Fruit fly (Drosophila melanogaster): ENCODE measurements around the gene tHMG2.

Gene tHMG2

dm6 chr3R:22492767-22493166, at the start of gene tHMG2:
TSS of gene tHMG2 (plus strand) at chr3R:22492953.
- TF ChIP-seq CG11762 (GFP tag; optimal IDR thresholded peaks at IDR 0.05; ENCODE audit: insufficient read depth) = no peak
- no peak for TF ChIP-seq CG6276 (GFP tag; optimal IDR thresholded peaks at IDR 0.05)
- no peak for TF ChIP-seq CG34406 (GFP tag; optimal IDR thresholded peaks at IDR 0.05)
- no peak for TF ChIP-seq net (GFP tag; optimal IDR thresholded peaks at IDR 0.05)
- no peak for TF ChIP-seq CG1621 (tag; optimal IDR thresholded peaks at IDR 0.05)
- TF ChIP-seq Eip93F (GFP tag; optimal IDR thresholded peaks at IDR 0.05) = no peak
- no peak for TF ChIP-seq salr (GFP tag; optimal IDR thresholded peaks at IDR 0.05)
- TF ChIP-seq CG3919 (GFP tag; optimal IDR thresholded peaks at IDR 0.05) = no peak
- TF ChIP-seq Sox15 (GFP tag; optimal IDR thresholded peaks at IDR 0.05) = no peak
- no peak for TF ChIP-seq CG8319 (GFP tag; optimal IDR thresholded peaks at IDR 0.05)
- no peak for TF ChIP-seq CG6792 (GFP tag; optimal IDR thresholded peaks at IDR 0.05)
- TF ChIP-seq achi (GFP tag; optimal IDR thresholded peaks at IDR 0.05) = no peak
- no peak for TF ChIP-seq fd85E (GFP tag; optimal IDR thresholded peaks at IDR 0.05)
- no peak for TF ChIP-seq CG31627 (GFP tag; optimal IDR thresholded peaks at IDR 0.05)
- no peak for TF ChIP-seq eg (GFP tag; IDR thresholded peaks at IDR 0.05)
- no peak for TF ChIP-seq Eip78C (GFP tag)

- no peak for TF ChIP-seq eg (GFP tag; IDR thresholded peaks at IDR 0.05)
- TF ChIP-seq Ets21C (GFP tag; optimal IDR thresholded peaks at IDR 0.05) = no peak
- no peak for TF ChIP-seq pdm3 (GFP tag; optimal IDR thresholded peaks at IDR 0.05)
- TF ChIP-seq Hr39 (GFP tag; optimal IDR thresholded peaks at IDR 0.05) = no peak
- TF ChIP-seq CG10631 (GFP tag; optimal IDR thresholded peaks at IDR 0.05) = no peak
- TF ChIP-seq CG6276 (GFP tag; optimal IDR thresholded peaks at IDR 0.05) = no peak
- no peak for TF ChIP-seq CG4318 (GFP tag; optimal IDR thresholded peaks at IDR 0.05)
- no peak for TF ChIP-seq Smox (GFP tag; optimal IDR thresholded peaks at IDR 0.05)
- no peak for TF ChIP-seq CG11294 (GFP tag; IDR thresholded peaks at IDR 0.05)
- TF ChIP-seq CG8119 (GFP tag; IDR thresholded peaks at IDR 0.05) = no peak
- TF ChIP-seq CG9139 (GFP tag; optimal IDR thresholded peaks at IDR 0.05) = no peak
- TF ChIP-seq CG11762 (GFP tag; optimal IDR thresholded peaks at IDR 0.05; ENCODE audit: insufficient read depth) = no peak
- no peak for TF ChIP-seq cyc (GFP tag; optimal IDR thresholded peaks at IDR 0.05)
- no peak for TF ChIP-seq CG6792 (GFP tag; optimal IDR thresholded peaks at IDR 0.05)
- no peak for TF ChIP-seq dac (GFP tag; optimal IDR thresholded peaks at IDR 0.05)
- no peak for TF ChIP-seq Eip75B (GFP tag; optimal IDR thresholded peaks at IDR 0.05)
- no peak for TF ChIP-seq CG15336 (GFP tag; IDR thresholded peaks at IDR 0.05)
- TF ChIP-seq CG16779 (tag; optimal IDR thresholded peaks at IDR 0.05) = no peak
- no peak for TF ChIP-seq CG32006 (GFP tag; optimal IDR thresholded peaks at IDR 0.05)
Measured at dm6 chr3R:22446493-22446892, 46.3 kb upstream of the tHMG2 start, which contains the start of gene CG12499. TSS of gene CG12499 (minus strand) at chr3R:22446587.

dm6 chr3R:22447195-22447873, 45.4 kb upstream of the tHMG2 start, which contains the start of gene CG34288:
TSS of gene CG34288 (minus strand) at chr3R:22447263.
- TF ChIP-seq esn (GFP tag; optimal IDR thresholded peaks at IDR 0.05) (peak; percentile 35), vri (GFP tag; optimal IDR thresholded peaks at IDR 0.05) (no peak), CG31627 (GFP tag; optimal IDR thresholded peaks at IDR 0.05) (peak; percentile 19), lz (GFP tag; optimal IDR thresholded peaks at IDR 0.05) (peak; percentile 32), CG15336 (GFP tag; IDR thresholded peaks at IDR 0.05) (peak; percentile 75), acj6 (GFP tag; optimal IDR thresholded peaks at IDR 0.05) (peak; percentile 31), CG6276 (GFP tag; optimal IDR thresholded peaks at IDR 0.05) (no peak), Eip93F (GFP tag; optimal IDR thresholded peaks at IDR 0.05) (peak; percentile 21), Blimp-1 (GFP tag; optimal IDR thresholded peaks at IDR 0.05) (peak; percentile 2)

dm6 chr3R:22447874-22448254, 44.9 kb upstream of the tHMG2 start, which contains the start of gene CG34376:
TSS of gene CG34376 (plus strand) at chr3R:22448099.
- TF ChIP-seq CG8632 (GFP tag; optimal IDR thresholded peaks at IDR 0.05) (no peak), Eip93F (GFP tag; optimal IDR thresholded peaks at IDR 0.05) (no peak), dac (GFP tag; optimal IDR thresholded peaks at IDR 0.05) (no peak), Eip75B (GFP tag; optimal IDR thresholded peaks at IDR 0.05) (no peak), lz (GFP tag; optimal IDR thresholded peaks at IDR 0.05) (no peak), acj6 (GFP tag; optimal IDR thresholded peaks at IDR 0.05) (no peak), CG11294 (GFP tag; IDR thresholded peaks at IDR 0.05) (no peak), Ets21C (GFP tag; optimal IDR thresholded peaks at IDR 0.05) (no peak), pdm3 (GFP tag; optimal IDR thresholded peaks at IDR 0.05) (no peak), CG8119 (GFP tag; IDR thresholded peaks at IDR 0.05) (peak; percentile 73; the same call in 1 of the 3 replicates), CG34406 (GFP tag; optimal IDR thresholded peaks at IDR 0.05) (peak; percentile 13), CG1621 (tag; optimal IDR thresholded peaks at IDR 0.05) (peak; percentile 94), fd59A (GFP tag; optimal IDR thresholded peaks at IDR 0.05) (no peak), CG6163 (GFP tag; IDR thresholded peaks at IDR 0.05) (peak; percentile 74), Hr38 (GFP tag; optimal IDR thresholded peaks at IDR 0.05) (no peak), CG3919 (GFP tag; optimal IDR thresholded peaks at IDR 0.05) (peak; percentile 18), CG8319 (GFP tag; optimal IDR thresholded peaks at IDR 0.05) (no peak), CG7368 (GFP tag; optimal IDR thresholded peaks at IDR 0.05) (no peak), Met (GFP tag; optimal IDR thresholded peaks at IDR 0.05) (peak; percentile 5), CG11902 (GFP tag; optimal IDR thresholded peaks at IDR 0.05) (no peak), Eip78C (GFP tag) (no peak), CG9139 (GFP tag; optimal IDR thresholded peaks at IDR 0.05) (peak; percentile 18), CG4318 (GFP tag; optimal IDR thresholded peaks at IDR 0.05) (peak; percentile 27)

Measured in whole organism, prepupa.